Fruit fly (Drosophila melanogaster) whole organism, embryonic: ENCODE measurements around the gene mRpL16.
A peak's percentile ranks its signal among the peaks of the same experiment; 100 is the strongest.

Experiments
- B-H2 ChIP-seq: fragments of 200-800 bp; sonication (Bioruptor generic); optimal IDR thresholded peaks from 2 replicates; lab custom pipeline; 2018; ENCODE audit warnings: missing biosample characterization, mild to moderate bottlenecking, missing genetic modification characterization
- Bgb ChIP-seq: fragments of 200-800 bp; sonication (Bioruptor generic); IDR thresholded peaks from 2 replicates; pipeline ENCODE4 v1.3.6; 2022; ENCODE audit warnings: missing biosample characterization, missing genetic modification characterization; ENCODE audit not compliant: partially characterized antibody
- CG10565 ChIP-seq: fragments of 200-800 bp; sonication (Bioruptor generic); optimal IDR thresholded peaks from 3 replicates; lab custom pipeline; 2016; ENCODE audit warnings: missing biosample characterization, mild to moderate bottlenecking, missing genetic modification characterization
- CG12299 ChIP-seq: fragments of 200-800 bp; sonication (Bioruptor generic); optimal IDR thresholded peaks from 2 replicates; lab custom pipeline; 2018; ENCODE audit warnings: missing biosample characterization, mild to moderate bottlenecking, missing genetic modification characterization
- CG12659 ChIP-seq: fragments of 200-800 bp; sonication (Bioruptor generic); optimal IDR thresholded peaks from 3 replicates; lab custom pipeline; 2017; ENCODE audit warnings: mild to moderate bottlenecking, missing biosample characterization, missing genetic modification reagents, missing genetic modification characterization
- CG12769 ChIP-seq: fragments of 200-800 bp; sonication (Bioruptor generic); optimal IDR thresholded peaks from 2 replicates; lab custom pipeline; 2019; ENCODE audit warnings: missing biosample characterization, mild to moderate bottlenecking, missing genetic modification characterization, moderate library complexity
- CG14050 ChIP-seq: fragments of 200-800 bp; sonication (Bioruptor generic); IDR thresholded peaks from 3 replicates; pipeline ENCODE4 v1.3.6; 2022; ENCODE audit warnings: missing biosample characterization, missing genetic modification characterization
- CG17612 ChIP-seq: fragments of 200-800 bp; sonication (Bioruptor generic); IDR thresholded peaks from 2 replicates; pipeline ENCODE4 v1.3.6; 2022; ENCODE audit warnings: missing biosample characterization, missing genetic modification characterization
- CG1792 ChIP-seq: fragments of 200-800 bp; sonication (Bioruptor generic); optimal IDR thresholded peaks from 2 replicates; lab custom pipeline; 2016; ENCODE audit warnings: missing biosample characterization, missing genetic modification characterization
- CG2129 ChIP-seq: fragments of 200-800 bp; sonication (Bioruptor generic); IDR thresholded peaks from 2 replicates; pipeline ENCODE4 v1.3.6; 2022; ENCODE audit warnings: missing biosample characterization, missing genetic modification characterization; ENCODE audit not compliant: partially characterized antibody
- CG3995 ChIP-seq: fragments of 200-800 bp; sonication (Bioruptor generic); optimal IDR thresholded peaks from 3 replicates; lab custom pipeline; 2016; ENCODE audit warnings: missing biosample characterization, missing genetic modification characterization
- CG4424 ChIP-seq: fragments of 200-800 bp; sonication (Bioruptor generic); optimal IDR thresholded peaks from 3 replicates; lab custom pipeline; 2016; ENCODE audit warnings: missing biosample characterization, missing genetic modification characterization
- CG5953 ChIP-seq: fragments of 200-800 bp; sonication (Bioruptor generic); IDR thresholded peaks from 2 replicates; pipeline ENCODE4 v1.3.6; 2022; ENCODE audit warnings: missing biosample characterization, missing genetic modification characterization
- CG6683 ChIP-seq: fragments of 200-800 bp; sonication (Bioruptor generic); optimal IDR thresholded peaks from 2 replicates; lab custom pipeline; 2017; ENCODE audit warnings: missing biosample characterization, mild to moderate bottlenecking, missing genetic modification characterization, missing genetic modification reagents
- CG7745 ChIP-seq: fragments of 200-800 bp; sonication (Bioruptor generic); optimal IDR thresholded peaks from 2 replicates; lab custom pipeline; 2018; ENCODE audit warnings: missing biosample characterization, mild to moderate bottlenecking, missing genetic modification characterization, moderate library complexity
- CG7786 ChIP-seq: fragments of 200-800 bp; sonication (Bioruptor generic); optimal IDR thresholded peaks from 2 replicates; lab custom pipeline; 2016; ENCODE audit warnings: missing biosample characterization, missing genetic modification characterization
- CG7963 ChIP-seq: fragments of 200-800 bp; sonication (Bioruptor generic); IDR thresholded peaks from 3 replicates; pipeline ENCODE4 v1.3.6; 2022; ENCODE audit warnings: missing biosample characterization, missing genetic modification characterization; ENCODE audit not compliant: partially characterized antibody
- CG8388 ChIP-seq: fragments of 200-800 bp; sonication (Bioruptor generic); optimal IDR thresholded peaks from 2 replicates; lab custom pipeline; 2019; ENCODE audit warnings: missing biosample characterization, mild to moderate bottlenecking, missing genetic modification characterization, moderate library complexity
- CG9727 ChIP-seq: fragments of 200-800 bp; sonication (Bioruptor generic); optimal IDR thresholded peaks from 3 replicates; lab custom pipeline; 2017; ENCODE audit warnings: missing biosample characterization, mild to moderate bottlenecking, missing genetic modification characterization
- CTCF ChIP-seq: fragments of 200-800 bp; sonication (Bioruptor generic); optimal IDR thresholded peaks from 2 replicates; lab custom pipeline; 2017; ENCODE audit warnings: missing biosample characterization, mild to moderate bottlenecking, missing genetic modification characterization, moderate library complexity
- Dip2 ChIP-seq: fragments of 200-800 bp; sonication (Bioruptor generic); IDR thresholded peaks from 2 replicates; pipeline ENCODE4 v1.3.6; 2022; ENCODE audit warnings: missing biosample characterization, missing genetic modification characterization
- Fer2 ChIP-seq: fragments of 200-800 bp; sonication (Bioruptor generic); optimal IDR thresholded peaks from 2 replicates; lab custom pipeline; 2018; ENCODE audit warnings: missing biosample characterization, mild to moderate bottlenecking, missing genetic modification characterization, moderate library complexity
- Lpt ChIP-seq: fragments of >200 bp; optimal IDR thresholded peaks from 2 replicates; lab custom pipeline; 2018; ENCODE audit warnings: missing biosample characterization, missing genetic modification characterization
- Nf-YC ChIP-seq: fragments of 200-800 bp; optimal IDR thresholded peaks from 3 replicates; lab custom pipeline; 2019; ENCODE audit warnings: missing biosample characterization, mild to moderate bottlenecking, missing genetic modification characterization, moderate library complexity
- Oaz ChIP-seq: fragments of 200-800 bp; sonication (Bioruptor generic); IDR thresholded peaks from 2 replicates; pipeline ENCODE4 v1.3.6; 2022; ENCODE audit warnings: missing biosample characterization, missing genetic modification characterization
- Rfx ChIP-seq: fragments of 200-800 bp; sonication (Bioruptor generic); IDR thresholded peaks from 2 replicates; pipeline ENCODE4 v1.3.6; 2022; ENCODE audit warnings: missing biosample characterization, missing genetic modification characterization
- Scr ChIP-seq: fragments of 200-800 bp; sonication (Bioruptor generic); IDR thresholded peaks from 2 replicates; pipeline ENCODE4 v1.3.6; 2022; ENCODE audit warnings: missing biosample characterization, missing genetic modification characterization; ENCODE audit not compliant: partially characterized antibody
- Sry-δ ChIP-seq: fragments of 200-800 bp; sonication (Bioruptor generic); optimal IDR thresholded peaks from 2 replicates; lab custom pipeline; 2016; ENCODE audit warnings: missing biosample characterization, missing genetic modification characterization
- Xrp1 ChIP-seq: fragments of 200-800 bp; sonication (Bioruptor generic); IDR thresholded peaks from 2 replicates; pipeline ENCODE4 v1.3.6; 2022; ENCODE audit warnings: missing biosample characterization, missing genetic modification characterization
- ash1 ChIP-seq: fragments of 200-800 bp; sonication (Bioruptor generic); optimal IDR thresholded peaks from 2 replicates; lab custom pipeline; 2018; ENCODE audit warnings: missing biosample characterization, mild to moderate bottlenecking, missing genetic modification characterization
- bigmax ChIP-seq: fragments of 200-800 bp; sonication (Bioruptor generic); optimal IDR thresholded peaks from 2 replicates; lab custom pipeline; 2018; ENCODE audit warnings: missing biosample characterization, mild to moderate bottlenecking, missing genetic modification characterization
- bsh ChIP-seq, 2 experiments: fragments of 200-800 bp; sonication (Bioruptor generic); optimal IDR thresholded peaks; 2 replicates each; lab custom pipeline; 2017 to 2018; ENCODE audit warnings: mild to moderate bottlenecking in 2 of 2, missing biosample characterization in 2 of 2, missing genetic modification characterization in 2 of 2, moderate library complexity in 1 of 2
- btn ChIP-seq: fragments of 200-800 bp; sonication (Bioruptor generic); optimal IDR thresholded peaks from 2 replicates; lab custom pipeline; 2016; ENCODE audit warnings: missing biosample characterization, missing genetic modification characterization
- cas ChIP-seq: fragments of 200-800 bp; sonication (Bioruptor generic); IDR thresholded peaks from 2 replicates; pipeline ENCODE4 v1.3.6; 2022; ENCODE audit warnings: missing biosample characterization, missing genetic modification characterization
- cato ChIP-seq: fragments of 200-800 bp; sonication (Bioruptor generic); optimal IDR thresholded peaks from 2 replicates; lab custom pipeline; 2016; ENCODE audit warnings: missing biosample characterization, missing genetic modification characterization, borderline replicate concordance
- chinmo ChIP-seq: fragments of 200-800 bp; sonication (Bioruptor generic); IDR thresholded peaks from 4 replicates; pipeline ENCODE4 v1.3.6; 2022; ENCODE audit warnings: missing biosample characterization, missing genetic modification characterization; ENCODE audit not compliant: partially characterized antibody
- dan ChIP-seq: fragments of 200-800 bp; sonication (Bioruptor generic); IDR thresholded peaks from 2 replicates; pipeline ENCODE4 v1.3.6; 2022; ENCODE audit warnings: missing biosample characterization, missing genetic modification characterization
- dati ChIP-seq: fragments of 200-800 bp; sonication (Bioruptor generic); IDR thresholded peaks from 2 replicates; pipeline ENCODE4 v1.3.6; 2022; ENCODE audit warnings: missing biosample characterization, missing genetic modification characterization
- en ChIP-seq: fragments of 200-800 bp; sonication (Bioruptor generic); optimal IDR thresholded peaks from 2 replicates; lab custom pipeline; 2016; ENCODE audit warnings: missing biosample characterization, missing genetic modification characterization
- eyg ChIP-seq: fragments of 200-800 bp; sonication (Bioruptor generic); optimal IDR thresholded peaks from 3 replicates; lab custom pipeline; 2016; ENCODE audit warnings: missing biosample characterization, missing genetic modification characterization
- hbn ChIP-seq: fragments of 200-800 bp; sonication (Bioruptor generic); IDR thresholded peaks from 2 replicates; pipeline ENCODE4 v1.3.6; 2022; ENCODE audit warnings: missing biosample characterization, missing genetic modification characterization; ENCODE audit not compliant: partially characterized antibody
- insv ChIP-seq, 2 experiments: fragments of 200-800 bp; sonication (Bioruptor generic); optimal IDR thresholded peaks; 3 replicates each; lab custom pipeline; 2016 to 2018; ENCODE audit warnings: missing biosample characterization in 2 of 2, missing genetic modification characterization in 2 of 2
- knrl ChIP-seq: fragments of 200-800 bp; sonication (Bioruptor generic); IDR thresholded peaks from 3 replicates; pipeline ENCODE4 v1.3.6; 2022; ENCODE audit warnings: missing biosample characterization, missing genetic modification characterization; ENCODE audit not compliant: partially characterized antibody
- nmo ChIP-seq: fragments of 200-800 bp; sonication (Bioruptor generic); optimal IDR thresholded peaks from 2 replicates; lab custom pipeline; 2018; ENCODE audit warnings: missing biosample characterization, mild to moderate bottlenecking, missing genetic modification characterization, moderate library complexity
- otp ChIP-seq: fragments of 200-800 bp; sonication (Bioruptor generic); IDR thresholded peaks from 3 replicates; pipeline ENCODE4, ENCODE4 v1.3.6; 2022; ENCODE audit warnings: missing biosample characterization, missing genetic modification characterization
- p53 ChIP-seq: fragments of 200-800 bp; sonication (Bioruptor generic); optimal IDR thresholded peaks from 2 replicates; lab custom pipeline; 2016; ENCODE audit warnings: missing biosample characterization, missing genetic modification characterization
- pros ChIP-seq: fragments of 200-800 bp; sonication (Bioruptor generic); optimal IDR thresholded peaks from 3 replicates; lab custom pipeline; 2019; ENCODE audit warnings: missing biosample characterization, mild to moderate bottlenecking, missing genetic modification characterization, moderate library complexity
- slbo ChIP-seq: fragments of 200-800 bp; sonication (Bioruptor generic); IDR thresholded peaks from 2 replicates; pipeline ENCODE4 v1.3.6; 2022; ENCODE audit warnings: missing biosample characterization, missing genetic modification characterization
- so ChIP-seq: fragments of 200-800 bp; sonication (Bioruptor generic); IDR thresholded peaks from 3 replicates; pipeline ENCODE4 v1.3.6; 2022; ENCODE audit warnings: missing biosample characterization, missing genetic modification characterization
- zfh1 ChIP-seq: fragments of 200-800 bp; sonication (Bioruptor generic); IDR thresholded peaks from 3 replicates; pipeline ENCODE4 v1.3.6; 2022; ENCODE audit warnings: missing biosample characterization, missing genetic modification characterization

mRpL16 gene

dm6 chrX:1907727-1908264 is 17.7 kb downstream of the mRpL16 start, which contains the start of gene mip130 (continued):
- TF ChIP-seq Dip2 (GFP tag; lab: Robert Waterston, UW): no peak
- TF ChIP-seq CG5953: no peak
- peak; percentile 78 for TF ChIP-seq Scr (GFP tag; lab: Robert Waterston, UW)
- no peak for TF ChIP-seq dan (GFP tag; lab: Robert Waterston, UW)
- peak in 1 of 2 experiments; percentile 42 for TF ChIP-seq bsh (GFP tag; optimal IDR thresholded peaks at IDR 0.05; lab: Kevin White, UChicago)
- no peak for TF ChIP-seq CTCF (GFP tag; lab: Kevin White, UChicago)
- TF ChIP-seq ash1 (GFP tag; lab: Kevin White, UChicago): no peak
- TF ChIP-seq CG3995 (GFP tag; lab: Kevin White, UChicago): peak; percentile 98
- TF ChIP-seq CG4424 (GFP tag; lab: Kevin White, UChicago): peak; percentile 35
- TF ChIP-seq CG8388 (GFP tag; lab: Kevin White, UChicago): peak; percentile 27
- no peak for TF ChIP-seq bigmax (GFP tag; lab: Kevin White, UChicago)
- no peak for TF ChIP-seq eyg (GFP tag; lab: Kevin White, UChicago)
- no peak; the same call in none of the 2 replicates for TF ChIP-seq slbo (GFP tag; lab: Robert Waterston, UW)
- TF ChIP-seq Fer2 (tag; lab: Kevin White, UChicago): no peak
- TF ChIP-seq Nf-YC (tag; lab: Kevin White, UChicago): peak; percentile 47
- no peak for TF ChIP-seq CG12769
- TF ChIP-seq CG9727 (GFP tag; lab: Kevin White, UChicago): peak; percentile 52
- TF ChIP-seq zfh1 (GFP tag; lab: Robert Waterston, UW): 0 out of 3 replicates have a peak, but pooled peaks have one; percentile 37
- TF ChIP-seq CG1792 (GFP tag; lab: Kevin White, UChicago): no peak
- TF ChIP-seq Oaz (GFP tag; lab: Robert Waterston, UW): 0 out of 2 replicates have a peak, but pooled peaks have one; percentile 16
- peak; percentile 68 for TF ChIP-seq Bgb
- TF ChIP-seq nmo: peak; percentile 66
- no peak for TF ChIP-seq CG6683 (GFP tag; lab: Kevin White, UChicago)
- 0 out of 3 replicates have a peak, but pooled peaks have one; percentile 27 for TF ChIP-seq CG14050 (GFP tag; lab: Robert Waterston, UW)
- TF ChIP-seq CG2129 (GFP tag; lab: Robert Waterston, UW): peak; percentile 48; the same call in 1 of the 2 replicates
- TF ChIP-seq Xrp1 (GFP tag; lab: Robert Waterston, UW): peak; percentile 66
- TF ChIP-seq pros (GFP tag; lab: Kevin White, UChicago): no peak
- no peak for TF ChIP-seq en (GFP tag; lab: Kevin White, UChicago)
- TF ChIP-seq CG12659 (GFP tag; lab: Kevin White, UChicago): peak; percentile 69
- peak; percentile 71 for TF ChIP-seq hbn (GFP tag; lab: Robert Waterston, UW)
- 0 out of 4 replicates have a peak, but pooled peaks have one; percentile 32 for TF ChIP-seq chinmo (GFP tag; lab: Robert Waterston, UW)
- TF ChIP-seq p53 (GFP tag; lab: Kevin White, UChicago): no peak
- peak; percentile 38 for TF ChIP-seq Rfx (GFP tag; lab: Robert Waterston, UW)
- peak; percentile 89 for TF ChIP-seq Sry-δ (GFP tag; lab: Kevin White, UChicago)
- no peak for TF ChIP-seq so (GFP tag; lab: Robert Waterston, UW)
- peak; percentile 74; the same call in 2 of the 3 replicates for TF ChIP-seq knrl
- no peak for TF ChIP-seq CG7745 (tag; lab: Kevin White, UChicago)
- TF ChIP-seq cato (GFP tag; lab: Kevin White, UChicago): no peak
- TF ChIP-seq CG7786: no peak
- TF ChIP-seq CG10565 (GFP tag; lab: Kevin White, UChicago): no peak
- TF ChIP-seq CG17612 (GFP tag; lab: Robert Waterston, UW): no peak
- TF ChIP-seq CG12299 (tag; lab: Kevin White, UChicago): peak; percentile 51
- TF ChIP-seq B-H2 (GFP tag; lab: Kevin White, UChicago): peak; percentile 0
- no peak for TF ChIP-seq Lpt
- TF ChIP-seq insv (GFP tag; optimal IDR thresholded peaks at IDR 0.05; lab: Kevin White, UChicago): peak in 1 of 2 experiments; percentile 14
- no peak for TF ChIP-seq otp
- TF ChIP-seq dati (GFP tag; lab: Robert Waterston, UW): no peak
- TF ChIP-seq CG7963: 0 out of 3 replicates have a peak, but pooled peaks have one; percentile 12
- no peak for TF ChIP-seq cas (GFP tag; lab: Robert Waterston, UW)
- peak; percentile 17 for TF ChIP-seq btn (GFP tag; lab: Kevin White, UChicago)
